Fruit fly (Drosophila melanogaster) whole organism, adult: ENCODE results near the gene Gk2.

Experiments
- CG5204 ChIP-seq: fragments of 200-800 bp; sonication (Bioruptor generic); optimal IDR thresholded peaks from 2 replicates; lab custom pipeline; 2016; ENCODE audit warnings: missing biosample characterization, missing genetic modification characterization
- CG7101 ChIP-seq: fragments of 200-800 bp; sonication (Bioruptor generic); optimal IDR thresholded peaks from 2 replicates; lab custom pipeline; 2018; ENCODE audit warnings: missing biosample characterization, mild to moderate bottlenecking, missing genetic modification characterization, moderate library complexity
- Crg-1 ChIP-seq: fragments of 200-800 bp; sonication (Bioruptor generic); optimal IDR thresholded peaks from 2 replicates; lab custom pipeline; 2016; ENCODE audit warnings: missing biosample characterization, missing genetic modification characterization
- Hr96 ChIP-seq: fragments of 200-800 bp; sonication (Bioruptor generic); optimal IDR thresholded peaks from 2 replicates; lab custom pipeline; 2016; ENCODE audit warnings: missing biosample characterization, missing genetic modification characterization
- cnc ChIP-seq, 2 experiments: fragments of >200 bp; optimal IDR thresholded peaks; 2 replicates each; lab custom pipeline; 2017

dm6 chr3L:1709161-1709560 is 29.0 kb upstream of the Gk2 start:
- no peak for TF ChIP-seq Crg-1
- no peak for TF ChIP-seq Hr96 (GFP tag; lab: Kevin White, UChicago)
- TF ChIP-seq cnc (optimal IDR thresholded peaks at IDR 0.05; lab: Kevin White, UChicago): no peak
- no peak for TF ChIP-seq CG5204 (GFP tag; lab: Kevin White, UChicago)
- no peak for TF ChIP-seq CG7101 (tag; lab: Kevin White, UChicago)
